Fruit fly (Drosophila melanogaster) whole organism, embryonic: Measurements from ENCODE around the gene MsrA.

ENCODE experiments used
- Atf6 ChIP-seq: fragments of 200-800 bp; sonication (Bioruptor generic); IDR thresholded peaks from 2 replicates; pipeline ENCODE4 v1.3.6; 2022; ENCODE audit warnings: missing biosample characterization, missing genetic modification characterization
- BEAF-32 ChIP-seq: fragments of 200-800 bp; sonication (Bioruptor generic); optimal IDR thresholded peaks from 3 replicates; lab custom pipeline; 2017; ENCODE audit warnings: missing biosample characterization, missing genetic modification characterization, mild to moderate bottlenecking, moderate library complexity, missing genetic modification reagents
- CG12071 ChIP-seq: fragments of 200-800 bp; sonication (Bioruptor generic); optimal IDR thresholded peaks from 3 replicates; lab custom pipeline; 2018; ENCODE audit warnings: missing biosample characterization, mild to moderate bottlenecking, missing genetic modification characterization
- CG13123 ChIP-seq: fragments of 200-800 bp; sonication (Bioruptor generic); optimal IDR thresholded peaks from 2 replicates; lab custom pipeline; 2016; ENCODE audit warnings: missing biosample characterization, missing genetic modification characterization
- CG14014 ChIP-seq: fragments of 200-800 bp; sonication (Bioruptor generic); IDR thresholded peaks from 2 replicates; pipeline ENCODE4 v1.3.6; 2022; ENCODE audit warnings: missing biosample characterization, missing genetic modification characterization
- CG1529 ChIP-seq: fragments of 200-800 bp; sonication (Bioruptor generic); optimal IDR thresholded peaks from 3 replicates; lab custom pipeline; 2018; ENCODE audit warnings: missing biosample characterization, missing genetic modification characterization
- CG17359 ChIP-seq: fragments of 200-800 bp; sonication (Bioruptor generic); optimal IDR thresholded peaks from 3 replicates; lab custom pipeline; 2018; ENCODE audit warnings: missing biosample characterization, mild to moderate bottlenecking, missing genetic modification characterization, moderate library complexity
- CG1832 ChIP-seq: fragments of 200-800 bp; sonication (Bioruptor generic); optimal IDR thresholded peaks from 2 replicates; lab custom pipeline; 2017; ENCODE audit warnings: missing biosample characterization, mild to moderate bottlenecking, missing genetic modification characterization, inconsistent platforms
- CG2199 ChIP-seq: fragments of 200-800 bp; sonication (Bioruptor generic); IDR thresholded peaks from 3 replicates; pipeline ENCODE4 v1.3.6; 2022; ENCODE audit warnings: missing biosample characterization, missing genetic modification characterization
- CG32772 ChIP-seq: fragments of 200-800 bp; sonication (Bioruptor generic); IDR thresholded peaks from 2 replicates; pipeline ENCODE4 v1.3.6; 2022; ENCODE audit warnings: missing biosample characterization, missing genetic modification characterization
- CG34376 ChIP-seq: fragments of 200-800 bp; sonication (Bioruptor generic); optimal IDR thresholded peaks from 2 replicates; lab custom pipeline; 2018; ENCODE audit warnings: missing biosample characterization, mild to moderate bottlenecking, missing genetic modification characterization
- CG3838 ChIP-seq: fragments of 200-800 bp; sonication (Bioruptor generic); optimal IDR thresholded peaks from 3 replicates; lab custom pipeline; 2016; ENCODE audit warnings: missing biosample characterization, missing genetic modification characterization
- CG3847 ChIP-seq: fragments of 200-800 bp; sonication (Bioruptor generic); IDR thresholded peaks from 2 replicates; pipeline ENCODE4 v1.3.6; 2022; ENCODE audit warnings: missing biosample characterization, missing genetic modification characterization
- CG7357 ChIP-seq: fragments of 200-800 bp; sonication (Bioruptor generic); IDR thresholded peaks from 3 replicates; pipeline ENCODE4 v1.3.6; 2022; ENCODE audit warnings: missing biosample characterization, missing genetic modification characterization
- CG7987 ChIP-seq: fragments of 200-800 bp; sonication (Bioruptor generic); optimal IDR thresholded peaks from 2 replicates; lab custom pipeline; 2018; ENCODE audit warnings: missing biosample characterization, mild to moderate bottlenecking, missing genetic modification characterization, moderate library complexity
- CG9817 ChIP-seq: fragments of 200-800 bp; sonication (Bioruptor generic); optimal IDR thresholded peaks from 2 replicates; lab custom pipeline; 2018; ENCODE audit warnings: missing biosample characterization, mild to moderate bottlenecking, missing genetic modification characterization, moderate library complexity
- Gug ChIP-seq: fragments of 200-800 bp; sonication (Bioruptor generic); IDR thresholded peaks from 4 replicates; pipeline ENCODE4 v1.3.6; 2022; ENCODE audit warnings: missing biosample characterization, missing genetic modification characterization
- HLH4C ChIP-seq: fragments of 200-800 bp; sonication (Bioruptor generic); IDR thresholded peaks from 3 replicates; pipeline ENCODE4 v1.3.6; 2022; ENCODE audit warnings: missing biosample characterization, missing genetic modification characterization; ENCODE audit not compliant: partially characterized antibody
- Hey ChIP-seq: fragments of 200-800 bp; sonication (Bioruptor generic); optimal IDR thresholded peaks from 3 replicates; lab custom pipeline; 2018; ENCODE audit warnings: missing biosample characterization, mild to moderate bottlenecking, missing genetic modification characterization
- HmgZ ChIP-seq: fragments of 200-800 bp; sonication (Bioruptor generic); optimal IDR thresholded peaks from 2 replicates; lab custom pipeline; 2018; ENCODE audit warnings: missing biosample characterization, mild to moderate bottlenecking, missing genetic modification characterization
- Jarid2 ChIP-seq: fragments of 200-800 bp; sonication (Bioruptor generic); optimal IDR thresholded peaks from 3 replicates; lab custom pipeline; 2017; ENCODE audit warnings: mild to moderate bottlenecking, missing biosample characterization, missing genetic modification reagents, missing genetic modification characterization
- Optix ChIP-seq: fragments of 200-800 bp; sonication (Bioruptor generic); IDR thresholded peaks from 3 replicates; pipeline ENCODE4 v1.3.6; 2022; ENCODE audit warnings: missing biosample characterization, missing genetic modification characterization
- Pdp1 ChIP-seq, 2 experiments: fragments of 200-800 bp; sonication (Bioruptor generic); optimal IDR thresholded peaks; 3 replicates each; lab custom pipeline; 2016; ENCODE audit warnings: missing biosample characterization in 2 of 2, missing genetic modification characterization in 2 of 2, mild to moderate bottlenecking in 1 of 2, moderate library complexity in 1 of 2
- Side ChIP-seq: fragments of 200-800 bp; sonication (Bioruptor generic); optimal IDR thresholded peaks from 2 replicates; lab custom pipeline; 2016; ENCODE audit warnings: missing biosample characterization, missing genetic modification characterization
- Vsx1 ChIP-seq: fragments of 200-800 bp; sonication (Bioruptor generic); optimal IDR thresholded peaks from 2 replicates; lab custom pipeline; 2017; ENCODE audit warnings: missing biosample characterization, mild to moderate bottlenecking, missing genetic modification characterization, missing genetic modification reagents
- bab2 ChIP-seq: fragments of 200-800 bp; sonication (Bioruptor generic); optimal IDR thresholded peaks from 2 replicates; lab custom pipeline; 2016; ENCODE audit warnings: missing biosample characterization, missing genetic modification characterization
- bowl ChIP-seq: fragments of 200-800 bp; sonication (Bioruptor generic); IDR thresholded peaks from 2 replicates; pipeline ENCODE4 v1.3.6; 2022; ENCODE audit warnings: missing biosample characterization, missing genetic modification characterization
- br ChIP-seq: fragments of >200 bp; optimal IDR thresholded peaks from 2 replicates; lab custom pipeline; 2017
- bsh ChIP-seq, 2 experiments: fragments of 200-800 bp; sonication (Bioruptor generic); optimal IDR thresholded peaks; 2 replicates each; lab custom pipeline; 2017 to 2018; ENCODE audit warnings: mild to moderate bottlenecking in 2 of 2, missing biosample characterization in 2 of 2, missing genetic modification characterization in 2 of 2, moderate library complexity in 1 of 2
- btn ChIP-seq: fragments of 200-800 bp; sonication (Bioruptor generic); optimal IDR thresholded peaks from 2 replicates; lab custom pipeline; 2016; ENCODE audit warnings: missing biosample characterization, missing genetic modification characterization
- cad ChIP-seq: fragments of >200 bp; optimal IDR thresholded peaks from 2 replicates; lab custom pipeline; 2017; ENCODE audit warnings: missing biosample characterization, missing genetic modification characterization
- chn ChIP-seq: fragments of 200-800 bp; sonication (Bioruptor generic); optimal IDR thresholded peaks from 2 replicates; lab custom pipeline; 2016; ENCODE audit warnings: missing biosample characterization, missing genetic modification characterization
- crp ChIP-seq, 2 experiments: fragments of 200-800 bp; sonication (Bioruptor generic); optimal IDR thresholded peaks; 2 replicates in 1 of 2; 3 replicates in 1 of 2; lab custom pipeline; 2017; ENCODE audit warnings: missing biosample characterization in 2 of 2, missing genetic modification characterization in 2 of 2, mild to moderate bottlenecking in 1 of 2, moderate library complexity in 1 of 2
- dm ChIP-seq: fragments of 200-800 bp; sonication (Bioruptor generic); optimal IDR thresholded peaks from 3 replicates; lab custom pipeline; 2016; ENCODE audit warnings: missing biosample characterization, missing genetic modification characterization
- en ChIP-seq: fragments of 200-800 bp; sonication (Bioruptor generic); optimal IDR thresholded peaks from 2 replicates; lab custom pipeline; 2016; ENCODE audit warnings: missing biosample characterization, missing genetic modification characterization
- eve ChIP-seq, 2 experiments: fragments of >200 bp; optimal IDR thresholded peaks; 2 replicates each; lab custom pipeline; 2017; ENCODE audit warnings: missing biosample characterization in 2 of 2, missing genetic modification characterization in 2 of 2
- hkb ChIP-seq, 2 experiments: fragments of 200-800 bp in 1 of 2; fragments of >200 bp in 1 of 2; sonication (Bioruptor generic) in 1 of 2; IDR thresholded peaks in 1 of 2; optimal IDR thresholded peaks in 1 of 2; 2 replicates each; pipeline versions ENCODE4 v1.3.6 to Lab custom; 2017 to 2022; ENCODE audit warnings: missing biosample characterization in 1 of 2, missing genetic modification characterization in 1 of 2
- lab ChIP-seq: fragments of 200-800 bp; sonication (Bioruptor generic); optimal IDR thresholded peaks from 3 replicates; lab custom pipeline; 2017; ENCODE audit warnings: missing biosample characterization, missing genetic modification characterization, mild to moderate bottlenecking, moderate library complexity, missing genetic modification reagents
- nom ChIP-seq: fragments of 200-800 bp; sonication (Bioruptor generic); optimal IDR thresholded peaks from 2 replicates; lab custom pipeline; 2017; ENCODE audit warnings: missing biosample characterization, missing genetic modification characterization, mild to moderate bottlenecking, moderate library complexity, missing genetic modification reagents
- org-1 ChIP-seq: fragments of 200-800 bp; sonication (Bioruptor generic); optimal IDR thresholded peaks from 2 replicates; lab custom pipeline; 2017; ENCODE audit warnings: missing biosample characterization, missing genetic modification characterization
- otp ChIP-seq: fragments of 200-800 bp; sonication (Bioruptor generic); IDR thresholded peaks from 3 replicates; pipeline ENCODE4, ENCODE4 v1.3.6; 2022; ENCODE audit warnings: missing biosample characterization, missing genetic modification characterization
- row ChIP-seq: fragments of 200-800 bp; sonication (Bioruptor generic); IDR thresholded peaks from 3 replicates; pipeline ENCODE4 v1.3.6; 2022; ENCODE audit warnings: missing biosample characterization, missing genetic modification characterization
- sd ChIP-seq: fragments of 200-800 bp; sonication (Bioruptor generic); optimal IDR thresholded peaks from 3 replicates; lab custom pipeline; 2018; ENCODE audit warnings: missing biosample characterization, mild to moderate bottlenecking, missing genetic modification characterization, moderate library complexity
- seq ChIP-seq: fragments of 200-800 bp; sonication (Bioruptor generic); IDR thresholded peaks from 2 replicates; pipeline ENCODE4 v1.3.6; 2022; ENCODE audit warnings: missing biosample characterization, missing genetic modification characterization
- sob ChIP-seq: fragments of 200-800 bp; sonication (Bioruptor generic); IDR thresholded peaks from 2 replicates; pipeline ENCODE4 v1.3.6; 2022; ENCODE audit warnings: missing biosample characterization, missing genetic modification characterization
- stwl ChIP-seq: fragments of 200-800 bp; sonication (Bioruptor generic); optimal IDR thresholded peaks from 3 replicates; lab custom pipeline; 2018; ENCODE audit warnings: missing biosample characterization, mild to moderate bottlenecking, missing genetic modification characterization, moderate library complexity
- sug ChIP-seq: fragments of 200-800 bp; optimal IDR thresholded peaks from 2 replicates; lab custom pipeline; 2019; ENCODE audit warnings: missing biosample characterization, mild to moderate bottlenecking, missing genetic modification characterization, moderate library complexity
- tap ChIP-seq: fragments of 200-800 bp; optimal IDR thresholded peaks from 3 replicates; lab custom pipeline; 2019; ENCODE audit warnings: missing biosample characterization, mild to moderate bottlenecking, missing genetic modification characterization, moderate library complexity
- wdn ChIP-seq: fragments of 200-800 bp; sonication (Bioruptor generic); IDR thresholded peaks from 2 replicates; pipeline ENCODE4 v1.3.6; 2022; ENCODE audit warnings: missing biosample characterization, missing genetic modification characterization
- wek ChIP-seq: fragments of 200-800 bp; sonication (Bioruptor generic); optimal IDR thresholded peaks from 3 replicates; lab custom pipeline; 2018; ENCODE audit warnings: missing biosample characterization, mild to moderate bottlenecking, missing genetic modification characterization, moderate library complexity
- zfh1 ChIP-seq: fragments of 200-800 bp; sonication (Bioruptor generic); IDR thresholded peaks from 3 replicates; pipeline ENCODE4 v1.3.6; 2022; ENCODE audit warnings: missing biosample characterization, missing genetic modification characterization

Gene MsrA

dm6 chr3L:15514405-15514804, 3.6 kb downstream of the MsrA start (continued):
- peak; percentile 22 for TF ChIP-seq nom (GFP tag; lab: Kevin White, UChicago)
- TF ChIP-seq CG14014: peak; percentile 20; the same call in 1 of the 2 replicates
- TF ChIP-seq bsh (GFP tag; optimal IDR thresholded peaks at IDR 0.05; lab: Kevin White, UChicago): peak in 1 of 2 experiments; percentile 34
- peak; percentile 88 for TF ChIP-seq Vsx1 (GFP tag; lab: Kevin White, UChicago)
- TF ChIP-seq CG1832 (GFP tag; lab: Kevin White, UChicago): peak; percentile 82
- TF ChIP-seq Jarid2: no peak
- TF ChIP-seq CG9817 (tag; lab: Kevin White, UChicago): no peak
- TF ChIP-seq BEAF-32 (GFP tag; lab: Kevin White, UChicago): no peak
- TF ChIP-seq row (GFP tag; lab: Robert Waterston, UW): no peak
- TF ChIP-seq Hey (tag; lab: Kevin White, UChicago): peak; percentile 78
- peak; percentile 50 for TF ChIP-seq wek (GFP tag; lab: Kevin White, UChicago)
- no peak for TF ChIP-seq bab2
- 0 out of 3 replicates have a peak, but pooled peaks have one; percentile 7 for TF ChIP-seq HLH4C (GFP tag; lab: Robert Waterston, UW)
- no peak for TF ChIP-seq CG17359 (tag; lab: Kevin White, UChicago)
- TF ChIP-seq cad (GFP tag; lab: Kevin White, UChicago): no peak
- TF ChIP-seq otp (GFP tag; lab: Robert Waterston, UW): peak; percentile 38; the same call in 1 of the 3 replicates
- peak; percentile 9 for TF ChIP-seq HmgZ
- no peak for TF ChIP-seq tap (tag; lab: Kevin White, UChicago)
- no peak for TF ChIP-seq CG1529
- TF ChIP-seq CG32772 (GFP tag; lab: Robert Waterston, UW): no peak
- no peak for TF ChIP-seq Optix (GFP tag; lab: Robert Waterston, UW)
- peak; percentile 40; the same call in 1 of the 3 replicates for TF ChIP-seq CG2199 (GFP tag; lab: Robert Waterston, UW)
- no peak for TF ChIP-seq wdn (GFP tag; lab: Robert Waterston, UW)
- TF ChIP-seq CG12071 (GFP tag; lab: Kevin White, UChicago): peak; percentile 23
- no peak for TF ChIP-seq stwl (tag; lab: Kevin White, UChicago)
- TF ChIP-seq dm (GFP tag; lab: Kevin White, UChicago): peak; percentile 17
- TF ChIP-seq en: no peak
- no peak for TF ChIP-seq CG13123 (GFP tag; lab: Kevin White, UChicago)
- TF ChIP-seq bowl (GFP tag; lab: Robert Waterston, UW): no peak
- TF ChIP-seq seq: no peak; the same call in 1 of the 2 replicates
- peak; percentile 11 for TF ChIP-seq Side (GFP tag; lab: Kevin White, UChicago)
- peak; percentile 90 for TF ChIP-seq sd
- no peak for TF ChIP-seq Pdp1 (GFP tag; optimal IDR thresholded peaks at IDR 0.05; lab: Kevin White, UChicago)
- TF ChIP-seq CG7987 (GFP tag; lab: Kevin White, UChicago): peak; percentile 58
- TF ChIP-seq crp (GFP tag; optimal IDR thresholded peaks at IDR 0.05; lab: Kevin White, UChicago): peak in 1 of 2 experiments; percentile 20
- TF ChIP-seq CG7357 (GFP tag; lab: Robert Waterston, UW): no peak
- no peak for TF ChIP-seq CG3838 (GFP tag; lab: Kevin White, UChicago)
- no peak for TF ChIP-seq Atf6 (GFP tag; lab: Robert Waterston, UW)
- peak; percentile 84 for TF ChIP-seq chn
- TF ChIP-seq btn (GFP tag; lab: Kevin White, UChicago): no peak
- TF ChIP-seq hkb (optimal IDR thresholded peaks at IDR 0.05; lab: Kevin White, UChicago): no peak
- 0 out of 2 replicates have a peak, but pooled peaks have one; percentile 10 for TF ChIP-seq hkb (GFP tag; IDR thresholded peaks at IDR 0.05; lab: Robert Waterston, UW)
- peak; percentile 49 for TF ChIP-seq lab (GFP tag; lab: Kevin White, UChicago)
- TF ChIP-seq CG3847 (GFP tag; lab: Robert Waterston, UW): no peak
- no peak for TF ChIP-seq eve (GFP tag; optimal IDR thresholded peaks at IDR 0.05; lab: Kevin White, UChicago)
- peak; percentile 66 for TF ChIP-seq sug
- no peak for TF ChIP-seq zfh1 (GFP tag; lab: Robert Waterston, UW)
- TF ChIP-seq Gug (GFP tag; lab: Robert Waterston, UW): no peak
- no peak for TF ChIP-seq sob (GFP tag; lab: Robert Waterston, UW)
- TF ChIP-seq org-1 (GFP tag; lab: Kevin White, UChicago): no peak
- no peak for TF ChIP-seq br (lab: Kevin White, UChicago)
- TF ChIP-seq CG34376 (GFP tag; lab: Kevin White, UChicago): peak; percentile 48
